Worm (Caenorhabditis elegans): Measurements from ENCODE around the gene lyst-1.

Gene lyst-1

DNA sequence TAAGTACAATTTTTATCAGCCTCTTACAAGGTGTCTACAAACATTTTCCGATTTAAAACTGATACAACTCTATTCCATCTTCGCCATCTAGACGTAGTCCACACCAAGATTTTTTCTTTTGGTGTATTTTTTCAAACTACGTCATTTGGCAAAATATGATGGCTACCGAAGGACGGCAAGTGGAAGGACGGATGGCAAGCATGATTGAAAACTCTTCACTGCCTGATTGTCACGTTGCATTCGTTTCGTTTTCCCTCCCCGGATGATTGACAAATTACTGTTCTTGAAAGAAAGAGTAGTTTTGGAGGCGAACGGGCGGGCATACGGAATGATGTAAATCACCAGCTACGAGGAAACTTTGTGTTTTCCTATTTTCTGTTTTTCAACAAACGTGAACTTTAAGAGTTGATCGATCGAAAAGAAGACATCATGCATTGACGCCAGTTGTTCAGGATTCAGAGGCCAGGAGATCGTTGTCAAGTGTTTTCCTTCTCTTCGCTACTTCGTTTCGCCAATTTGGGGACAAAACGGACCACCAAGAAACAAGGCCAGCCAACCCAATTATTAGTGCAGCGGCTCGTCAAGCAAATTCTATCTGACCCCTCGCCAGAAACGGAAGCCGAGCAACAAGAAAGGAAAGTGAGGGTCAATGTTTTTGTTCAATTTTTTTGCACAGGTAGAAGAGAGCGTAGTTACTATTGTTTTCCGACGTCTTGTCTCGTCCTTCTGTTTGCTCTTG, 37.6 kb upstream of the lyst-1 start:
- no peak for TF ChIP-seq nhr-76 (tag; optimal IDR thresholded peaks at IDR 0.05)
- peak; percentile 15 for TF ChIP-seq blmp-1 (tag; optimal IDR thresholded peaks at IDR 0.05)
- peak; percentile 24 for TF ChIP-seq lin-14 (GFP tag; optimal IDR thresholded peaks at IDR 0.05)
- TF ChIP-seq vab-15 (tag; optimal IDR thresholded peaks at IDR 0.05), result peak; percentile 19
- peak; percentile 0 for TF ChIP-seq nhr-85 (tag)

DNA sequence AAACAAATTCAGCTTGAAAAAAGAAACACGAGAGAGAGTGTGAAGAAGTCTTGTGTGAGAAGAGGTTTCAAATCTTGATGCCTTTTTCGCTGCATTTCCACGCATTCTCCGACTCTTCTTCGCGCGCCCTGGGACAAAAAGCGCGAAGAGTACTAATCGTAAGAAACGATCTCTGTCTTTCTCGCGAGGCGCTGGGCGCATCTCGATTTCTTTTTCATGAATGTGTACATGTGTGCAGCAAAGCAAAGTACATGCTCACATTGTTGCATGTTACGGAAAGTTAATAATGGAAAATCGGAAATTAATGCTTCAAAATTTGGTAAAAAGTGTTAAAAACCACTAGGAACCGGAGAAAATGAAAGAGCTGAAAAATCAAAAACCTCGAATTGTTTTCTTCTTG, 36.6 kb upstream of the lyst-1 start:
- peak; percentile 42 for TF ChIP-seq fkh-10 (GFP tag; optimal IDR thresholded peaks at IDR 0.05)
- no peak for TF ChIP-seq pag-3 (tag; optimal IDR thresholded peaks at IDR 0.05; ENCODE audit: borderline replicate concordance, insufficient read depth)
- TF ChIP-seq rnt-1 (tag; optimal IDR thresholded peaks at IDR 0.05), result peak; percentile 11
- TF ChIP-seq mep-1 (tag; optimal IDR thresholded peaks at IDR 0.05), result peak; percentile 8
- TF ChIP-seq dsc-1 (tag; optimal IDR thresholded peaks at IDR 0.05), result no peak
- TF ChIP-seq irx-1 (tag; optimal IDR thresholded peaks at IDR 0.05), result peak; percentile 29
- TF ChIP-seq blmp-1 (tag; optimal IDR thresholded peaks at IDR 0.05), result peak; percentile 48
- TF ChIP-seq lin-14 (GFP tag; optimal IDR thresholded peaks at IDR 0.05), result peak; percentile 51
- peak; percentile 21 for TF ChIP-seq nhr-71 (tag; optimal IDR thresholded peaks at IDR 0.05)
- TF ChIP-seq alr-1 (tag; optimal IDR thresholded peaks at IDR 0.05; ENCODE audit: borderline replicate concordance), result no peak
- TF ChIP-seq lsy-2 (tag; optimal IDR thresholded peaks at IDR 0.05), result peak in 1 of 2 experiments; percentile 19

DNA sequence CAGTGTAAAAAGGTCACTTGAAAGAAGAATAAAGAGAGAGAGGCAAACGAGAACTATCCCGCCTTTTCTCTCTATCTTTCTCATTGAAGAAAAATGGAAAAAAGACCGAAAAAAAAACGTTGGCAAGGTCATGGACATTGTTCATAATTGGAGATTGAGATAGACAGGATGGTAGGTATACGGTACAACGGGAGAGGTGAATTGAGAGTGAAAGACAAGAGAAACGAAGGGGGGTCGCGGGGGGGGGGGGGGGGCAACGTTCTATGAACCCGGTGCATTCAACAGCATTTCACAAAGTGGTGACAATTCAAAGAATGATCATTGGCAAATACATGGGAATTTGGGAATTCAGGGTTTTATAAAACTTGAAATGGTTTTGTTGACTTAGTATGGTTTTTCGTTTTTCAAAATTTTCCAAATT, 35.9 kb upstream of the lyst-1 start:
- TF ChIP-seq hlh-17 (GFP tag; optimal IDR thresholded peaks at IDR 0.05; ENCODE audit: borderline replicate concordance), result no peak
- TF ChIP-seq F16B12.6 (tag; optimal IDR thresholded peaks at IDR 0.05), result no peak
- TF ChIP-seq aha-1 (tag; optimal IDR thresholded peaks at IDR 0.05), result no peak
- no peak for TF ChIP-seq vab-15 (tag; optimal IDR thresholded peaks at IDR 0.05)
- TF ChIP-seq Y116A8C.19 (tag; optimal IDR thresholded peaks at IDR 0.05; ENCODE audit: borderline replicate concordance), result no peak
- TF ChIP-seq fkh-8 (tag; optimal IDR thresholded peaks at IDR 0.05), result no peak
- TF ChIP-seq nhr-76 (tag; optimal IDR thresholded peaks at IDR 0.05), result no peak
- no peak for TF ChIP-seq nhr-12 (tag; optimal IDR thresholded peaks at IDR 0.05)
- no peak for TF ChIP-seq lin-13 (GFP tag; optimal IDR thresholded peaks at IDR 0.05)
- no peak for TF ChIP-seq mef-2 (tag; optimal IDR thresholded peaks at IDR 0.05)
- TF ChIP-seq mab-9 (GFP tag; IDR thresholded peaks at IDR 0.05), result no peak
- no peak for TF ChIP-seq snpc-4 (tag; optimal IDR thresholded peaks at IDR 0.05)
- no peak for TF ChIP-seq dpl-1 (GFP tag; optimal IDR thresholded peaks at IDR 0.05)
- no peak for TF ChIP-seq nhr-11 (tag; optimal IDR thresholded peaks at IDR 0.05)
- no peak for TF ChIP-seq alr-1 (tag; optimal IDR thresholded peaks at IDR 0.05; ENCODE audit: borderline replicate concordance)
- no peak for TF ChIP-seq tbx-2 (tag; optimal IDR thresholded peaks at IDR 0.05)
- no peak for TF ChIP-seq ceh-63 (GFP tag; optimal IDR thresholded peaks at IDR 0.05)
- no peak for TF ChIP-seq nhr-77 (tag; optimal IDR thresholded peaks at IDR 0.05)
- peak; percentile 91 for TF ChIP-seq nhr-85 (tag)
- peak in 1 of 2 experiments; percentile 55 for TF ChIP-seq lsy-2 (tag; optimal IDR thresholded peaks at IDR 0.05)
- no peak for TF ChIP-seq jun-1 (tag; optimal IDR thresholded peaks at IDR 0.05)
- TF ChIP-seq unc-86 (tag; optimal IDR thresholded peaks at IDR 0.05), result no peak
- TF ChIP-seq unc-130 (tag; optimal IDR thresholded peaks at IDR 0.05), result no peak
- no peak for TF ChIP-seq C04F5.9 (tag; optimal IDR thresholded peaks at IDR 0.05)
- TF ChIP-seq hpl-2 (GFP tag; optimal IDR thresholded peaks at IDR 0.05), result no peak
- TF ChIP-seq egl-27 (tag; optimal IDR thresholded peaks at IDR 0.05), result no peak
- no peak for TF ChIP-seq nhr-84 (tag; optimal IDR thresholded peaks at IDR 0.05)
- TF ChIP-seq fkh-4 (tag; optimal IDR thresholded peaks at IDR 0.05; ENCODE audit: borderline replicate concordance), result no peak
- no peak for TF ChIP-seq zag-1 (tag; optimal IDR thresholded peaks at IDR 0.05)
- TF ChIP-seq nhr-19 (GFP tag; conservative IDR thresholded peaks at IDR 0.05), result peak; percentile 68
- no peak for TF ChIP-seq fkh-10 (GFP tag; optimal IDR thresholded peaks at IDR 0.05)
- TF ChIP-seq egl-13 (tag; optimal IDR thresholded peaks at IDR 0.05), result no peak
- no peak for TF ChIP-seq sptf-1 (tag; optimal IDR thresholded peaks at IDR 0.05)
- no peak for TF ChIP-seq unc-62 (GFP tag; optimal IDR thresholded peaks at IDR 0.05)
- no peak for TF ChIP-seq aly-2 (tag; optimal IDR thresholded peaks at IDR 0.05)
- no peak for TF ChIP-seq ceh-88 (GFP tag; IDR thresholded peaks at IDR 0.05)
- TF ChIP-seq skn-1 (tag; optimal IDR thresholded peaks at IDR 0.05), result no peak
- TF ChIP-seq sup-37 (GFP tag; optimal IDR thresholded peaks at IDR 0.05), result no peak
- TF ChIP-seq lin-14 (GFP tag; optimal IDR thresholded peaks at IDR 0.05), result peak; percentile 66
- TF ChIP-seq hlh-4 (tag; optimal IDR thresholded peaks at IDR 0.05), result no peak
